Fruit fly (Drosophila melanogaster): ENCODE results near the gene alt.

DNA sequence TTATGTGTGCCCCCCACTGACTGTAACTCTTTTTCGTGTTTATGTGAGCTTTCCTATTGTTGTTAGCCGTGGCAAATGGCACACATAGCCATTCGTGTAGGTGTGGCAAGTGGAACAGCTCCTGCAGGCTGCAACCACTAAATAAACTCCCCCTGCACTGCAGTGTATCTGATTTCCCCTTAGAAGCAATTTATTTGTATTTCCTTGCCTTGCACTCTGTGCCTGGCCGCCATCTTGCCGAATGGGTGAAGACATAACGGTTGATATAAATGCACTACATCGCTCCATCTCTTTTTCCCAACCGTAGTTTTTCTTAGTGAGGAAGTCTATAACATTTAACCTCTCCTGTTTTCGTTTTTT, 15.5 kb downstream of the alt start:
- TF ChIP-seq psq (optimal IDR thresholded peaks at IDR 0.05) = no peak
- no peak for TF ChIP-seq Sin3A (optimal IDR thresholded peaks at IDR 0.05)
- no peak for TF ChIP-seq ttk (optimal IDR thresholded peaks at IDR 0.05)

Measured in Kc167 (cell line).